Worm (Caenorhabditis elegans): ENCODE results near the gene B0547.2.

- TF ChIP-seq zag-1 (tag; optimal IDR thresholded peaks at IDR 0.05) (no peak), ama-1 (optimal IDR thresholded peaks at IDR 0.05) (no peak), aly-2 (tag; optimal IDR thresholded peaks at IDR 0.05) (no peak), unc-62 (GFP tag; optimal IDR thresholded peaks at IDR 0.05) (no peak), nhr-25 (tag; optimal IDR thresholded peaks at IDR 0.05) (no peak)
These were observed 28.6 kb downstream of the B0547.2 start, which contains the start of gene srd-5 for ce11 chrIV:5674435-5674834.

Measured in whole organism, L3 larva.